Worm (Caenorhabditis elegans): ENCODE measurements around the gene C45B11.9.
A peak's percentile ranks its signal among the peaks of the same experiment; 100 is the strongest.

Gene C45B11.9

DNA sequence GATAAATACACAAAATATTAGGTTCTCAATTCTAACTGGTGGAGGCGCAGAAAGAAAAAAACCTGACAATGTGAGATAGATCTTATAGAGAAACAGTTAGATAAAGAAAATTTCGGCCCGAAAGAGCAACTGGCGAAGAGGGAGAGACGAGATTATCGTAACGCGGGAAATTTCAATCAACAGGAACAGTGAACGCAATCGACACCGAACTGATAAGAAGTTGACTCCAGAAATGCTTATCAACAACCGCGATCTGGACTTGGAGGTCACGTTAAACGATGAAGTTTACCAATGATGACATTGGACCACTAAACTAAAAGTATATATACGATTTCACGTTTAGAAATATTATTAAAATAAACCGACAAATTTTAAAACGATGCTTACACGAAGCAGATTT, 36.3 kb downstream of the C45B11.9 start (continued):
- TF ChIP-seq lin-35 (GFP tag; optimal IDR thresholded peaks at IDR 0.05) (no peak), nhr-84 (tag; optimal IDR thresholded peaks at IDR 0.05) (no peak), F16B12.6 (tag; optimal IDR thresholded peaks at IDR 0.05) (no peak), ztf-11 (tag; optimal IDR thresholded peaks at IDR 0.05) (no peak), nhr-71 (tag; optimal IDR thresholded peaks at IDR 0.05) (peak; percentile 49), unc-62 (GFP tag; optimal IDR thresholded peaks at IDR 0.05) (no peak), blmp-1 (tag; optimal IDR thresholded peaks at IDR 0.05) (no peak), mdl-1 (tag; optimal IDR thresholded peaks at IDR 0.05) (no peak), lsy-2 (tag; optimal IDR thresholded peaks at IDR 0.05) (peak in 1 of 2 experiments; percentile 18), rnt-1 (tag; optimal IDR thresholded peaks at IDR 0.05) (no peak), ceh-63 (GFP tag; optimal IDR thresholded peaks at IDR 0.05) (no peak), ama-1 (optimal IDR thresholded peaks at IDR 0.05) (peak; percentile 85), dsc-1 (tag; optimal IDR thresholded peaks at IDR 0.05) (no peak), sup-37 (GFP tag; optimal IDR thresholded peaks at IDR 0.05) (no peak), hlh-17 (GFP tag; optimal IDR thresholded peaks at IDR 0.05; ENCODE audit: borderline replicate concordance) (no peak), lin-39 (tag; optimal IDR thresholded peaks at IDR 0.05) (no peak), fos-1 (tag; optimal IDR thresholded peaks at IDR 0.05) (no peak), zag-1 (tag; optimal IDR thresholded peaks at IDR 0.05) (no peak), isw-1 (GFP tag; IDR thresholded peaks at IDR 0.05) (no peak), pag-3 (tag; optimal IDR thresholded peaks at IDR 0.05; ENCODE audit: borderline replicate concordance, insufficient read depth) (no peak), unc-30 (tag; optimal IDR thresholded peaks at IDR 0.05) (no peak), nhr-47 (tag; optimal IDR thresholded peaks at IDR 0.05) (peak; percentile 27), aly-2 (tag; optimal IDR thresholded peaks at IDR 0.05) (peak; percentile 96), lir-3 (tag; optimal IDR thresholded peaks at IDR 0.05; ENCODE audit: poor library complexity) (no peak), nhr-19 (GFP tag; conservative IDR thresholded peaks at IDR 0.05) (no peak; the same call in 1 of the 2 replicates), unc-130 (tag; optimal IDR thresholded peaks at IDR 0.05) (no peak), swsn-7 (tag; optimal IDR thresholded peaks at IDR 0.05) (no peak), efl-3 (GFP tag; optimal IDR thresholded peaks at IDR 0.05) (no peak), xbp-1 (tag; optimal IDR thresholded peaks at IDR 0.05) (no peak), ceh-8 (GFP tag; optimal IDR thresholded peaks at IDR 0.05) (no peak), nhr-237 (tag; optimal IDR thresholded peaks at IDR 0.05) (no peak), hpl-2 (GFP tag; optimal IDR thresholded peaks at IDR 0.05) (no peak), dpl-1 (GFP tag; optimal IDR thresholded peaks at IDR 0.05) (peak in 1 of 3 experiments; percentile 3), alr-1 (tag; optimal IDR thresholded peaks at IDR 0.05; ENCODE audit: borderline replicate concordance) (no peak), efl-1 (optimal IDR thresholded peaks at IDR 0.05) (no peak), efl-1 (GFP tag; optimal IDR thresholded peaks at IDR 0.05 in 1 of 2) (peak in 1 of 2 experiments; percentile 76), nhr-20 (tag; optimal IDR thresholded peaks at IDR 0.05) (peak; percentile 34), ceh-90 (tag; optimal IDR thresholded peaks at IDR 0.05) (no peak), jun-1 (tag; optimal IDR thresholded peaks at IDR 0.05) (no peak)

DNA sequence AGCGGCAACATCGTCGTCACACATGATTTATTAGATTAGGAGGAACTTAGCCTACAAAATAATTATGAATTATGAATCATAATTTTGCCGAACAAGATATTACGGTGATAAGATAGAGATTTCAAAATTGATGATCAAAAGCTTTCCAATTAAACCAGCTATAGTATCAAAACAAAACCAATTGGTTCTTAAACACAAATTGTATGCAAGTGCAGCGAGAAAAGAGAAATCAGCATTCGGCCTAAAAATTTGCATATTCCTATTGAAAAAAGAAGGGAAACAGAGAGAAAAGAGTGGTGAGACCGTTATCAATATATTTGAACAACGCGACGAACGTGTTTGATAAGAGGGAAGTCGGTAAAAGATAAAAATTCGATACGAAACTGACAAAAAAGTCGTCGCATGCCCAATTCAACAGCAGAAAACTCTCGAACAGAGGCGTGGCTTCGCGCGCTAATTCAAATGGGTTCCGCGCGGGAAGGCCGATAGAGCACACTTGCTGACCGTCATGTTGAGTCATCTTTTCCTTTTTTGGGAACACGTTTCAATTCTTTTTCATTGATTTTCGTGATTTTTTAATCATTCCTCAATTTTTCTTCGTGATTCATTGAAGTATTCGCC, 38.1 kb downstream of the C45B11.9 start, which contains the start of gene act-2:
act-2 (minus strand) TSS at position 51 of the 621 bp plus-strand sequence.
- TF ChIP-seq dpl-1 (GFP tag; optimal IDR thresholded peaks at IDR 0.05) (peak; percentile 89 to 93 (median 93)), sup-37 (GFP tag; optimal IDR thresholded peaks at IDR 0.05) (no peak), pax-3 (tag; optimal IDR thresholded peaks at IDR 0.05) (peak; percentile 7), nhr-237 (tag; optimal IDR thresholded peaks at IDR 0.05) (peak; percentile 33), isw-1 (GFP tag; IDR thresholded peaks at IDR 0.05) (peak; percentile 51), nhr-77 (tag; optimal IDR thresholded peaks at IDR 0.05) (peak; percentile 47), ceh-63 (GFP tag; optimal IDR thresholded peaks at IDR 0.05) (no peak), sptf-1 (tag; optimal IDR thresholded peaks at IDR 0.05) (no peak), blmp-1 (tag; optimal IDR thresholded peaks at IDR 0.05) (peak; percentile 28), ets-5 (GFP tag; IDR thresholded peaks at IDR 0.05) (no peak), fkh-4 (tag; optimal IDR thresholded peaks at IDR 0.05; ENCODE audit: borderline replicate concordance) (no peak), hlh-4 (tag; optimal IDR thresholded peaks at IDR 0.05) (no peak), aly-2 (tag; optimal IDR thresholded peaks at IDR 0.05) (no peak), xbp-1 (tag; optimal IDR thresholded peaks at IDR 0.05) (peak; percentile 69), tbx-2 (tag; optimal IDR thresholded peaks at IDR 0.05) (peak; percentile 60), lsy-2 (tag; optimal IDR thresholded peaks at IDR 0.05) (peak; percentile 61 to 74), nhr-19 (GFP tag; conservative IDR thresholded peaks at IDR 0.05) (peak; percentile 61), fkh-8 (tag; optimal IDR thresholded peaks at IDR 0.05) (peak; percentile 87), nhr-28 (tag; optimal IDR thresholded peaks at IDR 0.05) (no peak), ztf-4 (tag; optimal IDR thresholded peaks at IDR 0.05) (peak; percentile 31), C04F5.9 (tag; optimal IDR thresholded peaks at IDR 0.05) (no peak), lir-3 (tag; optimal IDR thresholded peaks at IDR 0.05; ENCODE audit: poor library complexity) (peak; percentile 32), nhr-12 (tag; optimal IDR thresholded peaks at IDR 0.05) (no peak), unc-30 (tag; optimal IDR thresholded peaks at IDR 0.05) (no peak), ceh-8 (GFP tag; optimal IDR thresholded peaks at IDR 0.05) (no peak), jun-1 (tag; optimal IDR thresholded peaks at IDR 0.05) (peak; percentile 85)
